Worm (Caenorhabditis elegans): ENCODE results near the gene rpt-4.
A peak's percentile ranks its signal among the peaks of the same experiment; 100 is the strongest.

The rpt-4 gene

ce11 chrII:8212-8611 lies 37.8 kb downstream of the rpt-4 start (continued):
- TF ChIP-seq lin-35 (GFP tag; optimal IDR thresholded peaks at IDR 0.05), result no peak

ce11 chrII:6349-6748 lies 39.7 kb downstream of the rpt-4 start, which contains the start of gene osta-1:
osta-1 (plus strand) TSS chrII:6657.
- no peak for TF ChIP-seq B0035.1 (tag; optimal IDR thresholded peaks at IDR 0.05)
- no peak for TF ChIP-seq ceh-40 (GFP tag; IDR thresholded peaks at IDR 0.05)
- TF ChIP-seq Y79H2A.3 (GFP tag; conservative IDR thresholded peaks at IDR 0.05), result no peak
- no peak for TF ChIP-seq F55B11.4 (tag; optimal IDR thresholded peaks at IDR 0.05; ENCODE audit: borderline replicate concordance, insufficient read depth)
- TF ChIP-seq madf-3 (GFP tag; IDR thresholded peaks at IDR 0.05), result no peak
- no peak for TF ChIP-seq aptf-3 (GFP tag; IDR thresholded peaks at IDR 0.05)
- no peak for TF ChIP-seq gei-17 (GFP tag; optimal IDR thresholded peaks at IDR 0.05)
- TF ChIP-seq ztf-26 (tag; optimal IDR thresholded peaks at IDR 0.05), result no peak
- no peak for TF ChIP-seq T26A5.8 (tag; optimal IDR thresholded peaks at IDR 0.05)
- no peak for TF ChIP-seq hsf-1 (GFP tag; IDR thresholded peaks at IDR 0.05)

ce11 chrII:4793-5192 lies 41.2 kb downstream of the rpt-4 start:
- TF ChIP-seq ets-4 (GFP tag; optimal IDR thresholded peaks at IDR 0.05) (no peak), lag-1 (GFP tag; IDR thresholded peaks at IDR 0.05) (no peak), rec-8 (tag; optimal IDR thresholded peaks at IDR 0.05) (no peak), rcor-1 (GFP tag; IDR thresholded peaks at IDR 0.05) (no peak), hlh-12 (tag; optimal IDR thresholded peaks at IDR 0.05) (no peak), nhr-27 (tag; optimal IDR thresholded peaks at IDR 0.05) (no peak), hsf-1 (GFP tag; IDR thresholded peaks at IDR 0.05) (no peak), akir-1 (GFP tag; optimal IDR thresholded peaks at IDR 0.05) (no peak)

- TF ChIP-seq madf-3 (GFP tag; IDR thresholded peaks at IDR 0.05) (no peak), xnd-1 (tag; optimal IDR thresholded peaks at IDR 0.05) (no peak), nhr-80 (tag; optimal IDR thresholded peaks at IDR 0.05) (peak; percentile 28), snpc-3.4 (tag; optimal IDR thresholded peaks at IDR 0.05) (no peak), ztf-6 (GFP tag; IDR thresholded peaks at IDR 0.05) (no peak), nhr-90 (tag; optimal IDR thresholded peaks at IDR 0.05) (no peak)
Measured at ce11 chrII:1334-1898, 44.6 kb downstream of the rpt-4 start, which contains the start of gene 2L52.1. 2L52.1 (plus strand) TSS chrII:1848.

ce11 chrII:586-985 lies 45.4 kb downstream of the rpt-4 start:
- TF ChIP-seq D2030.7 (GFP tag; IDR thresholded peaks at IDR 0.05) (no peak), ceh-40 (GFP tag; IDR thresholded peaks at IDR 0.05) (no peak), efl-1 (GFP tag; optimal IDR thresholded peaks at IDR 0.05) (no peak), egrh-3 (GFP tag; IDR thresholded peaks at IDR 0.05) (no peak)

Data from whole organism, young adult.